Worm (Caenorhabditis elegans): ENCODE results near the gene W04G3.7.

DNA sequence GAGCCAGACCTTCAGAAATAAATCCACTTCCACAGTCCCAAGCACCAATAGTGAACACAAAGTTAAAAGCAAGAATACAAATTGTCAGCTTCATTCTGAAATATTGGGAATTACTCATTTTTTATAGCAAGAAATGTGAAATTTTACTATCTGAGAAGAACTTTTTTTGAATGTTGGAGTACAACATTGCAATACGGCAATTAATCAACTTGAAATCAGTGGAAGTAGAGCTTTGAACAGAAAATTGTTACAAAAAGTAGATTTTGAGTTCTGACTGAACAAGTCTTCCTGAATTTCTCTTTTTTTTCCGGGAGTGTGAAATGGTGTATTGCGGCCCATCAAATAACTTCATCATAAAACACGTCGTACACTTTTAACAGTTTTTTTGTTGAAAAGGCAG, 6.9 kb downstream of the W04G3.7 start, which contains the start of gene W04G3.10:
- TF ChIP-seq blmp-1 (tag; optimal IDR thresholded peaks at IDR 0.05) (no peak), aly-2 (tag; optimal IDR thresholded peaks at IDR 0.05) (no peak)
